Fruit fly (Drosophila melanogaster) whole organism, embryonic: Measurements from ENCODE around the gene RpL34b.

Experiments used
- Bgb ChIP-seq: fragments of 200-800 bp; sonication (Bioruptor generic); IDR thresholded peaks from 2 replicates; pipeline ENCODE4 v1.3.6; 2022; ENCODE audit warnings: missing biosample characterization, missing genetic modification characterization; ENCODE audit not compliant: partially characterized antibody
- CG10267 ChIP-seq: fragments of 200-800 bp; sonication (Bioruptor generic); optimal IDR thresholded peaks from 2 replicates; lab custom pipeline; 2018; ENCODE audit warnings: missing biosample characterization, mild to moderate bottlenecking, missing genetic modification characterization, moderate library complexity
- CG10366 ChIP-seq: fragments of 200-800 bp; sonication (Bioruptor generic); IDR thresholded peaks from 2 replicates; pipeline ENCODE4 v1.3.6; 2022; ENCODE audit warnings: missing biosample characterization, missing genetic modification characterization
- CG11504 ChIP-seq: fragments of 200-800 bp; sonication (Bioruptor generic); optimal IDR thresholded peaks from 3 replicates; lab custom pipeline; 2019; ENCODE audit warnings: missing biosample characterization, mild to moderate bottlenecking, missing genetic modification characterization, moderate library complexity
- CG12155 ChIP-seq: fragments of 200-800 bp; sonication (Bioruptor generic); optimal IDR thresholded peaks from 3 replicates; lab custom pipeline; 2016; ENCODE audit warnings: missing biosample characterization, missing genetic modification characterization
- CG12236 ChIP-seq: fragments of 200-800 bp; sonication (Bioruptor generic); optimal IDR thresholded peaks from 2 replicates; lab custom pipeline; 2016; ENCODE audit warnings: missing biosample characterization, missing genetic modification characterization
- CG1233 ChIP-seq: fragments of 200-800 bp; sonication (Bioruptor generic); optimal IDR thresholded peaks from 4 replicates; lab custom pipeline; 2018; ENCODE audit warnings: missing biosample characterization, mild to moderate bottlenecking, missing genetic modification characterization
- CG14710 ChIP-seq: fragments of 200-800 bp; sonication (Bioruptor generic); optimal IDR thresholded peaks from 3 replicates; lab custom pipeline; 2019; ENCODE audit warnings: missing biosample characterization, mild to moderate bottlenecking, missing genetic modification characterization, moderate library complexity
- CG15514 ChIP-seq: fragments of 200-800 bp; sonication (Bioruptor generic); optimal IDR thresholded peaks from 3 replicates; lab custom pipeline; 2017; ENCODE audit warnings: missing biosample characterization, missing genetic modification characterization, mild to moderate bottlenecking, moderate library complexity, missing genetic modification reagents
- CG16813 ChIP-seq: fragments of 200-800 bp; sonication (Bioruptor generic); IDR thresholded peaks from 3 replicates; pipeline ENCODE4 v1.3.6; 2022; ENCODE audit warnings: missing biosample characterization, missing genetic modification characterization; ENCODE audit not compliant: partially characterized antibody
- CG17385 ChIP-seq: fragments of 200-800 bp; sonication (Bioruptor generic); optimal IDR thresholded peaks from 3 replicates; lab custom pipeline; 2018; ENCODE audit warnings: missing biosample characterization, mild to moderate bottlenecking, missing genetic modification characterization
- CG17829 ChIP-seq: fragments of 200-800 bp; optimal IDR thresholded peaks from 2 replicates; lab custom pipeline; 2019; ENCODE audit warnings: missing biosample characterization, mild to moderate bottlenecking, missing genetic modification characterization, moderate library complexity
- CG3838 ChIP-seq: fragments of 200-800 bp; sonication (Bioruptor generic); optimal IDR thresholded peaks from 3 replicates; lab custom pipeline; 2016; ENCODE audit warnings: missing biosample characterization, missing genetic modification characterization
- CG3995 ChIP-seq: fragments of 200-800 bp; sonication (Bioruptor generic); optimal IDR thresholded peaks from 3 replicates; lab custom pipeline; 2016; ENCODE audit warnings: missing biosample characterization, missing genetic modification characterization
- CG7271 ChIP-seq: fragments of 200-800 bp; sonication (Bioruptor generic); optimal IDR thresholded peaks from 2 replicates; lab custom pipeline; 2018; ENCODE audit warnings: missing biosample characterization, mild to moderate bottlenecking, missing genetic modification characterization, moderate library complexity
- CG8944 ChIP-seq: fragments of 200-800 bp; sonication (Bioruptor generic); optimal IDR thresholded peaks from 3 replicates; lab custom pipeline; 2016; ENCODE audit warnings: missing biosample characterization, missing genetic modification characterization
- CG9437 ChIP-seq: fragments of 200-800 bp; sonication (Bioruptor generic); optimal IDR thresholded peaks from 2 replicates; lab custom pipeline; 2018; ENCODE audit warnings: missing biosample characterization, mild to moderate bottlenecking, missing genetic modification characterization
- CG9932 ChIP-seq: fragments of 200-800 bp; sonication (Bioruptor generic); IDR thresholded peaks from 2 replicates; pipeline ENCODE4 v1.3.6; 2022; ENCODE audit warnings: missing biosample characterization, missing genetic modification characterization
- D19A ChIP-seq: fragments of 200-800 bp; optimal IDR thresholded peaks from 3 replicates; lab custom pipeline; 2019; ENCODE audit warnings: missing biosample characterization, mild to moderate bottlenecking, missing genetic modification characterization, moderate library complexity
- Fer1 ChIP-seq: fragments of 200-800 bp; sonication (Bioruptor generic); optimal IDR thresholded peaks from 2 replicates; lab custom pipeline; 2017; ENCODE audit warnings: missing biosample characterization, mild to moderate bottlenecking, missing genetic modification characterization
- Hand ChIP-seq: fragments of 200-800 bp; sonication (Bioruptor generic); optimal IDR thresholded peaks from 2 replicates; lab custom pipeline; 2017; ENCODE audit warnings: mild to moderate bottlenecking, missing biosample characterization, missing genetic modification reagents, missing genetic modification characterization
- HmgZ ChIP-seq: fragments of 200-800 bp; sonication (Bioruptor generic); optimal IDR thresholded peaks from 2 replicates; lab custom pipeline; 2018; ENCODE audit warnings: missing biosample characterization, mild to moderate bottlenecking, missing genetic modification characterization
- Hr3 ChIP-seq: fragments of 200-800 bp; sonication (Bioruptor generic); optimal IDR thresholded peaks from 3 replicates; lab custom pipeline; 2016; ENCODE audit warnings: missing biosample characterization, missing genetic modification characterization
- Med ChIP-seq: fragments of 200-800 bp; sonication (Bioruptor generic); peaks from one replicate; lab custom pipeline; 2016; ENCODE audit warnings: missing biosample characterization, missing genetic modification characterization, mild to moderate bottlenecking, inconsistent platforms, moderate library complexity
- Oli ChIP-seq: fragments of 200-800 bp; sonication (Bioruptor generic); optimal IDR thresholded peaks from 2 replicates; lab custom pipeline; 2018; ENCODE audit warnings: missing biosample characterization, mild to moderate bottlenecking, missing genetic modification characterization, moderate library complexity
- Optix ChIP-seq: fragments of 200-800 bp; sonication (Bioruptor generic); IDR thresholded peaks from 3 replicates; pipeline ENCODE4 v1.3.6; 2022; ENCODE audit warnings: missing biosample characterization, missing genetic modification characterization
- PHDP ChIP-seq: fragments of 200-800 bp; sonication (Bioruptor generic); optimal IDR thresholded peaks from 3 replicates; lab custom pipeline; 2018; ENCODE audit warnings: missing biosample characterization, mild to moderate bottlenecking, missing genetic modification characterization, moderate library complexity
- Ptx1 ChIP-seq: fragments of 200-800 bp; sonication (Bioruptor generic); IDR thresholded peaks from 2 replicates; pipeline ENCODE4 v1.3.6; 2022; ENCODE audit warnings: missing biosample characterization, missing genetic modification characterization
- Sox102F ChIP-seq: fragments of 200-800 bp; sonication (Bioruptor generic); optimal IDR thresholded peaks from 2 replicates; lab custom pipeline; 2018; ENCODE audit warnings: missing biosample characterization, mild to moderate bottlenecking, missing genetic modification characterization, moderate library complexity
- Xbp1 ChIP-seq: fragments of 200-800 bp; sonication (Bioruptor generic); optimal IDR thresholded peaks from 3 replicates; lab custom pipeline; 2016; ENCODE audit warnings: missing biosample characterization, mild to moderate bottlenecking, missing genetic modification characterization
- amos ChIP-seq: fragments of 200-800 bp; sonication (Bioruptor generic); IDR thresholded peaks from 2 replicates; pipeline ENCODE4 v1.3.6; 2022; ENCODE audit warnings: missing biosample characterization, missing genetic modification characterization; ENCODE audit not compliant: partially characterized antibody
- bigmax ChIP-seq: fragments of 200-800 bp; sonication (Bioruptor generic); optimal IDR thresholded peaks from 2 replicates; lab custom pipeline; 2018; ENCODE audit warnings: missing biosample characterization, mild to moderate bottlenecking, missing genetic modification characterization
- bowl ChIP-seq: fragments of 200-800 bp; sonication (Bioruptor generic); IDR thresholded peaks from 2 replicates; pipeline ENCODE4 v1.3.6; 2022; ENCODE audit warnings: missing biosample characterization, missing genetic modification characterization
- crc ChIP-seq: fragments of 200-800 bp; sonication (Bioruptor generic); optimal IDR thresholded peaks from 2 replicates; lab custom pipeline; 2016; ENCODE audit warnings: missing biosample characterization, missing genetic modification characterization
- croc ChIP-seq: fragments of 200-800 bp; sonication (Bioruptor generic); conservative IDR thresholded peaks from 3 replicates; pipeline ENCODE4 v1.3.6; 2022; ENCODE audit warnings: missing biosample characterization, missing genetic modification characterization
- crp ChIP-seq, 2 experiments: fragments of 200-800 bp; sonication (Bioruptor generic); optimal IDR thresholded peaks; 2 replicates in 1 of 2; 3 replicates in 1 of 2; lab custom pipeline; 2017; ENCODE audit warnings: missing biosample characterization in 2 of 2, missing genetic modification characterization in 2 of 2, mild to moderate bottlenecking in 1 of 2, moderate library complexity in 1 of 2
- eyg ChIP-seq: fragments of 200-800 bp; sonication (Bioruptor generic); optimal IDR thresholded peaks from 3 replicates; lab custom pipeline; 2016; ENCODE audit warnings: missing biosample characterization, missing genetic modification characterization
- hbn ChIP-seq: fragments of 200-800 bp; sonication (Bioruptor generic); IDR thresholded peaks from 2 replicates; pipeline ENCODE4 v1.3.6; 2022; ENCODE audit warnings: missing biosample characterization, missing genetic modification characterization; ENCODE audit not compliant: partially characterized antibody
- kah ChIP-seq: fragments of 200-800 bp; sonication (Bioruptor generic); optimal IDR thresholded peaks from 2 replicates; lab custom pipeline; 2018; ENCODE audit warnings: missing biosample characterization, mild to moderate bottlenecking, missing genetic modification characterization
- lab ChIP-seq: fragments of 200-800 bp; sonication (Bioruptor generic); optimal IDR thresholded peaks from 3 replicates; lab custom pipeline; 2017; ENCODE audit warnings: missing biosample characterization, missing genetic modification characterization, mild to moderate bottlenecking, moderate library complexity, missing genetic modification reagents
- lola ChIP-seq, 3 experiments: fragments of >200 bp in 2 of 3; fragments of 200-800 bp in 1 of 3; sonication (Bioruptor generic) in 1 of 3; optimal IDR thresholded peaks; 2 replicates each; lab custom pipeline; 2017 to 2019; ENCODE audit warnings: missing biosample characterization in 3 of 3, missing genetic modification characterization in 3 of 3, mild to moderate bottlenecking in 1 of 3, moderate library complexity in 1 of 3
- mam ChIP-seq: fragments of 200-800 bp; sonication (Bioruptor generic); optimal IDR thresholded peaks from 3 replicates; lab custom pipeline; 2016; ENCODE audit warnings: missing biosample characterization, missing genetic modification characterization
- pb ChIP-seq: fragments of 200-800 bp; sonication (Bioruptor generic); optimal IDR thresholded peaks from 3 replicates; lab custom pipeline; 2016; ENCODE audit warnings: missing biosample characterization, missing genetic modification characterization
- pros ChIP-seq: fragments of 200-800 bp; sonication (Bioruptor generic); optimal IDR thresholded peaks from 3 replicates; lab custom pipeline; 2019; ENCODE audit warnings: missing biosample characterization, mild to moderate bottlenecking, missing genetic modification characterization, moderate library complexity
- pum ChIP-seq: fragments of 200-800 bp; sonication (Bioruptor generic); optimal IDR thresholded peaks from 2 replicates; lab custom pipeline; 2016; ENCODE audit warnings: missing biosample characterization, missing genetic modification characterization
- stwl ChIP-seq: fragments of 200-800 bp; sonication (Bioruptor generic); optimal IDR thresholded peaks from 3 replicates; lab custom pipeline; 2018; ENCODE audit warnings: missing biosample characterization, mild to moderate bottlenecking, missing genetic modification characterization, moderate library complexity
- tgo ChIP-seq: fragments of 200-800 bp; sonication (Bioruptor generic); IDR thresholded peaks from 3 replicates; pipeline ENCODE4 v1.3.6; 2022; ENCODE audit warnings: missing biosample characterization, missing genetic modification characterization
- vvl ChIP-seq: fragments of 200-800 bp; sonication (Bioruptor generic); IDR thresholded peaks from 2 replicates; pipeline ENCODE4 v1.3.6; 2022; ENCODE audit warnings: missing biosample characterization, missing genetic modification characterization
- wdn ChIP-seq: fragments of 200-800 bp; sonication (Bioruptor generic); IDR thresholded peaks from 2 replicates; pipeline ENCODE4 v1.3.6; 2022; ENCODE audit warnings: missing biosample characterization, missing genetic modification characterization

Gene RpL34b

dm6 chr3R:9401127-9401603 is at the start of gene RpL34b, which contains the start of gene CG8132 (continued):
- peak; percentile 91 for TF ChIP-seq pb
- peak; percentile 61 for TF ChIP-seq Bgb (GFP tag; lab: Robert Waterston, UW)
- peak; percentile 96 for TF ChIP-seq Hr3 (GFP tag; lab: Kevin White, UChicago)
- TF ChIP-seq mam (GFP tag; lab: Kevin White, UChicago) = peak; percentile 97
- TF ChIP-seq CG9932 (GFP tag; lab: Robert Waterston, UW) = peak; percentile 98
- peak; percentile 95 for TF ChIP-seq CG8944 (GFP tag; lab: Kevin White, UChicago)
- TF ChIP-seq croc (GFP tag; lab: Robert Waterston, UW) = peak; percentile 87
- peak; percentile 91 for TF ChIP-seq stwl (tag; lab: Kevin White, UChicago)
- peak; percentile 89 for TF ChIP-seq Oli (tag; lab: Kevin White, UChicago)
- TF ChIP-seq kah (GFP tag; lab: Kevin White, UChicago) = peak; percentile 95
- TF ChIP-seq hbn (GFP tag; lab: Robert Waterston, UW) = no peak
- peak; percentile 99 for TF ChIP-seq Med (GFP tag; lab: Kevin White, UChicago)
- TF ChIP-seq Sox102F (GFP tag; lab: Kevin White, UChicago) = peak; percentile 94
- peak; percentile 80 for TF ChIP-seq CG3995 (GFP tag; lab: Kevin White, UChicago)
- peak; percentile 93 for TF ChIP-seq CG10366 (GFP tag; lab: Robert Waterston, UW)
- TF ChIP-seq bowl (GFP tag; lab: Robert Waterston, UW) = peak; percentile 81
- TF ChIP-seq lab (GFP tag; lab: Kevin White, UChicago) = peak; percentile 98
- TF ChIP-seq crc (GFP tag; lab: Kevin White, UChicago) = peak; percentile 85
- TF ChIP-seq Ptx1 (GFP tag; lab: Robert Waterston, UW) = peak; percentile 97
- peak; percentile 96 for TF ChIP-seq CG1233 (GFP tag; lab: Kevin White, UChicago)
- peak; percentile 82 for TF ChIP-seq CG9437 (GFP tag; lab: Kevin White, UChicago)
- peak; percentile 42; the same call in 1 of the 3 replicates for TF ChIP-seq CG16813 (GFP tag; lab: Robert Waterston, UW)
- TF ChIP-seq wdn (GFP tag; lab: Robert Waterston, UW) = peak; percentile 96
- peak; percentile 85 for TF ChIP-seq D19A (tag; lab: Kevin White, UChicago)
- peak; percentile 95 for TF ChIP-seq CG14710 (tag; lab: Kevin White, UChicago)
- TF ChIP-seq CG15514 = peak; percentile 93
- TF ChIP-seq CG11504 = peak; percentile 93
- peak; percentile 86 for TF ChIP-seq CG7271 (tag; lab: Kevin White, UChicago)
- TF ChIP-seq Hand (GFP tag; lab: Kevin White, UChicago) = peak; percentile 85
- TF ChIP-seq bigmax (GFP tag; lab: Kevin White, UChicago) = peak; percentile 75
- peak; percentile 69 for TF ChIP-seq amos
- TF ChIP-seq CG10267 = peak; percentile 99
- TF ChIP-seq CG17385 (GFP tag; lab: Kevin White, UChicago) = peak; percentile 91
- TF ChIP-seq CG17829 (tag; lab: Kevin White, UChicago) = peak; percentile 96
- peak; percentile 97 for TF ChIP-seq Xbp1
- peak; percentile 98 for TF ChIP-seq pum (GFP tag; lab: Kevin White, UChicago)
- peak; percentile 89 for TF ChIP-seq CG3838 (GFP tag; lab: Kevin White, UChicago)
- peak; percentile 78 for TF ChIP-seq eyg (GFP tag; lab: Kevin White, UChicago)
- TF ChIP-seq vvl = peak; percentile 98
- TF ChIP-seq tgo (GFP tag; lab: Robert Waterston, UW) = peak; percentile 96
- peak; percentile 96 for TF ChIP-seq PHDP (tag; lab: Kevin White, UChicago)
- TF ChIP-seq lola (GFP tag; optimal IDR thresholded peaks at IDR 0.05; lab: Kevin White, UChicago) = peak in 1 of 3 experiments; percentile 92
- TF ChIP-seq Fer1 (GFP tag; lab: Kevin White, UChicago) = peak; percentile 96
- TF ChIP-seq CG12236 (GFP tag; lab: Kevin White, UChicago) = peak; percentile 86
- peak; percentile 98 for TF ChIP-seq HmgZ (tag; lab: Kevin White, UChicago)
- TF ChIP-seq crp (GFP tag; optimal IDR thresholded peaks at IDR 0.05; lab: Kevin White, UChicago) = peak in 1 of 2 experiments; percentile 76
- peak; percentile 95 for TF ChIP-seq CG12155
- peak; percentile 86 for TF ChIP-seq Optix (GFP tag; lab: Robert Waterston, UW)
- peak; percentile 53 for TF ChIP-seq pros
